Worm (Caenorhabditis elegans): ENCODE measurements around the gene C53D6.10.
A peak's percentile ranks its signal among the peaks of the same experiment; 100 is the strongest.

C53D6.10 gene

DNA sequence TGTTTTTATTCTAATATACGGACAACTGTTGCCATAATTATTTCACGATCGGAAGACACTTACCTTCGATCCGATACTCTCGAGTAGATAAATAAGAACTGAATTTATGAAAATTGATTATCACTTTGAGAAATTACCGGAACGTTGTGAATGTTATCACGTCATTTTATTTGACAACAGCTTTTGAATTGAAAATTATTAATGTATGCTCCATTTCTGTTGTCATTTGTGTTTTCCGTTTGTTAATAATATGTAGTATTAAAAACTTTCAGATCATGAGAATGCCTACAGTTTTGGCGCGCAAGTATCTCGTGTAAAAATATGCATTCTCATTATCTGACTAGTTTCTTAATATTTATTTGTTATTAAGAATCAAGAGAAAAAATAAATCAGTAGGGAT, at the start of gene C53D6.10:
TSS of gene C53D6.10 (minus strand) at position 101 of the 400 bp plus-strand sequence.
- TF ChIP-seq cnd-1 (tag; optimal IDR thresholded peaks at IDR 0.05) = no peak
- TF ChIP-seq nhr-28 (tag; optimal IDR thresholded peaks at IDR 0.05) = no peak
- TF ChIP-seq nhr-12 (tag; optimal IDR thresholded peaks at IDR 0.05) = no peak
- no peak for TF ChIP-seq hlh-1 (tag; optimal IDR thresholded peaks at IDR 0.05)
- TF ChIP-seq unc-120 (tag; optimal IDR thresholded peaks at IDR 0.05; ENCODE audit: poor library complexity, severe bottlenecking) = no peak
- no peak for TF ChIP-seq mab-5 (tag; optimal IDR thresholded peaks at IDR 0.05)
- TF ChIP-seq lin-13 (tag; optimal IDR thresholded peaks at IDR 0.05) = no peak
- no peak for TF ChIP-seq blmp-1 (tag; optimal IDR thresholded peaks at IDR 0.05)
- no peak for TF ChIP-seq flh-1 (GFP tag; optimal IDR thresholded peaks at IDR 0.05)
- no peak for TF ChIP-seq ceh-43 (GFP tag; optimal IDR thresholded peaks at IDR 0.05)
- TF ChIP-seq mep-1 (tag; optimal IDR thresholded peaks at IDR 0.05) = no peak
- no peak for TF ChIP-seq elt-1 (tag; optimal IDR thresholded peaks at IDR 0.05; ENCODE audit: borderline replicate concordance, insufficient read depth)
- TF ChIP-seq sem-2 (GFP tag; optimal IDR thresholded peaks at IDR 0.05) = no peak
- no peak for TF ChIP-seq lsy-2 (tag; optimal IDR thresholded peaks at IDR 0.05)
- TF ChIP-seq M03D4.4 (tag; optimal IDR thresholded peaks at IDR 0.05) = no peak
- TF ChIP-seq snpc-4 (tag; optimal IDR thresholded peaks at IDR 0.05) = no peak

DNA sequence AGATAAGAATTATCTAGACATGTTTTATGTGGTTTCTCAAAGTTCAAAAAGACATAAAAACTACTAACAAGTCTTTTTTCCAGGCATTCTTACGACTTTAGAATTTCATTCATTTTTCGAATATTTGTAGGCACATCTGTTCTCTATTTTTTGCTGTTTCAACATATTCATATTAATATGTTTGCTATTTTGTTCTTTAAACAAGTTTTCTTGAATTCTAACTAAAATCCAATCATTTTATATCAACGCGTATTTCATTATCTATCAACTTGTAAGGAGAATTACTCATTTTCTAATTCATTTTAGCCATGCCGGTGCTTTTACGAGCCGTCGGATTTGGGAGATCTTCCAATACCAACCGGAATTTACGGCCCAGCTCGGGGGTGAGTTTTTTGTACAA, 47.8 kb upstream of the C53D6.10 start, which contains the start of gene twk-8:
TSS of gene twk-8 (plus strand) at position 301 of the 400 bp plus-strand sequence.
- TF ChIP-seq lin-32 (GFP tag; optimal IDR thresholded peaks at IDR 0.05) = no peak
- no peak for TF ChIP-seq ceh-43 (GFP tag; optimal IDR thresholded peaks at IDR 0.05)
- TF ChIP-seq pha-4 (tag; optimal IDR thresholded peaks at IDR 0.05) = no peak
- TF ChIP-seq nhr-237 (tag; optimal IDR thresholded peaks at IDR 0.05) = no peak
- TF ChIP-seq elt-3 (tag; optimal IDR thresholded peaks at IDR 0.05) = no peak
- no peak for TF ChIP-seq unc-62 (GFP tag; optimal IDR thresholded peaks at IDR 0.05)
- no peak for TF ChIP-seq nhr-28 (tag; optimal IDR thresholded peaks at IDR 0.05)

DNA sequence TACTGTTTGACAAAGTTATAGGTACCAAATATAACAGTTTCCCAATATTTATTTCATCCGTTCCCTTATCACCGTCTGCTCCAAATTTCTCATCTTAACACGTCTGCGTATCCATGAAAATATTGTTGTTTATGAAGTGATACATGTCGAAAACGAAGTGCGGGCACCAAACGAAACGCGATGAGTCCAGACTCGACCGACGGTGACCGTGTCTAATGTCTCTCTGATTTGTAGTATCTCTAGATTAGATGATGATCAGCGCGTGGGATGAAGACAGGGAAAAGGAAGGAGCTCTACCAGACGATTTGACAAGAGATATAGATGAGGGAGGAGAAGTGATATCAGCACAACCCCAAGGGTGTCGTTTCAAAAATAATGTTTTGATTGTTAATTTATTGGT, 46.0 kb upstream of the C53D6.10 start:
- TF ChIP-seq ceh-83 (GFP tag; optimal IDR thresholded peaks at IDR 0.05) = no peak
- TF ChIP-seq mls-2 (tag; optimal IDR thresholded peaks at IDR 0.05) = no peak
- TF ChIP-seq elt-3 (tag; optimal IDR thresholded peaks at IDR 0.05) = no peak
- TF ChIP-seq nhr-237 (tag; optimal IDR thresholded peaks at IDR 0.05) = no peak
- no peak for TF ChIP-seq nhr-76 (tag; optimal IDR thresholded peaks at IDR 0.05)
- no peak for TF ChIP-seq drap-1 (GFP tag; optimal IDR thresholded peaks at IDR 0.05)
- TF ChIP-seq ces-1 (GFP tag; optimal IDR thresholded peaks at IDR 0.05) = no peak
- TF ChIP-seq sem-2 (GFP tag; optimal IDR thresholded peaks at IDR 0.05) = no peak
- TF ChIP-seq hlh-1 (tag; optimal IDR thresholded peaks at IDR 0.05) = peak; percentile 25
- TF ChIP-seq ham-2 (GFP tag; optimal IDR thresholded peaks at IDR 0.05) = no peak
- no peak for TF ChIP-seq lin-32 (GFP tag; optimal IDR thresholded peaks at IDR 0.05)
- no peak for TF ChIP-seq nhr-2 (tag; optimal IDR thresholded peaks at IDR 0.05)
- TF ChIP-seq unc-120 (tag; optimal IDR thresholded peaks at IDR 0.05; ENCODE audit: poor library complexity, severe bottlenecking) = peak; percentile 83
- no peak for TF ChIP-seq blmp-1 (tag; optimal IDR thresholded peaks at IDR 0.05)
- TF ChIP-seq cnd-1 (tag; optimal IDR thresholded peaks at IDR 0.05) = no peak
- no peak for TF ChIP-seq lsy-2 (tag; optimal IDR thresholded peaks at IDR 0.05)
- peak; percentile 33 for TF ChIP-seq unc-62 (GFP tag; optimal IDR thresholded peaks at IDR 0.05)
- no peak for TF ChIP-seq snpc-4 (tag; optimal IDR thresholded peaks at IDR 0.05)
- TF ChIP-seq mep-1 (tag; optimal IDR thresholded peaks at IDR 0.05) = no peak
- no peak for TF ChIP-seq M03D4.4 (tag; optimal IDR thresholded peaks at IDR 0.05)

DNA sequence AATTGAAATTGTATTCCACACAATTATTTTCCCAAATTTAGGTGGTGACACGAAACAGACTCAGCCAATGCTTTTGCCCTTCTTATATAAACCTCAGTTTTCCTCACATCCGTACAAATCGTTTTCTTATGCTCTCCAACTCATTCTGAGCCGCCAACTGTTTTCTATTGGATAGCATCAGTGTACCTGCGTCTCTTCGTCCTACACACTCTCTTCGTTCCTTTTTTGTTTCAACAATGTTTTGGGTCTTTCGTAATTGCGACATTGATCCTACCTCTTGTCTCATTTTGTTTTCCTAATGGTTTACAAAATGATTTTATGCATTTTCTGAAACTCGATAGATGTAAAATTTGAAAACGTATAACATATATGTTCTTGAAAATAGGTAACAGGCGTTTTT, 45.1 kb upstream of the C53D6.10 start:
- TF ChIP-seq hlh-1 (tag; optimal IDR thresholded peaks at IDR 0.05) (peak; percentile 79), drap-1 (GFP tag; optimal IDR thresholded peaks at IDR 0.05) (no peak)

DNA sequence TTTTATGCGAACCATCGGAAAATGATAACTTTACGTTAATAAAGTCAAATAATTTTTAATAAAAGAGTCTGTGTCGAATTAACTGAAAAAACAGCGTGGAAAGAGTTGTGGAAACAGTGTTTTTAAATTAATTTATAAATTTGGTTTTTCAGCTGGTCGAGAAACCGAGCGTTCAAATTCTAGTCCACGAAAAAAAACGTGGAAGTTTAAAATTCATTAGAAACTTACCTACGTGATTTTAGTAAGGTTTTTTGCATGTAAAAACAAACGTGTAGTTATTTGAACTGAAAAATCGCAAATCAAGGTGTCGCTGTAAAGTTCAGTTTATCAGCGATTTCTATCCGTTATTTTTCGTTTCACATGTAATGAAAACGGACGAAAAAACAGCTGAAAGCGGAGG, 44.2 kb upstream of the C53D6.10 start, which contains the start of gene mans-4:
TSS of gene mans-4 (minus strand) at position 101 of the 400 bp plus-strand sequence.
- TF ChIP-seq bed-3 (GFP tag; optimal IDR thresholded peaks at IDR 0.05) (no peak), pha-4 (tag; optimal IDR thresholded peaks at IDR 0.05) (no peak), hlh-1 (tag; optimal IDR thresholded peaks at IDR 0.05) (no peak), zip-8 (tag; optimal IDR thresholded peaks at IDR 0.05) (no peak), nhr-12 (tag; optimal IDR thresholded peaks at IDR 0.05) (no peak), elt-3 (tag; optimal IDR thresholded peaks at IDR 0.05) (no peak), lsy-2 (tag; optimal IDR thresholded peaks at IDR 0.05) (no peak), ham-2 (GFP tag; optimal IDR thresholded peaks at IDR 0.05) (no peak), flh-1 (GFP tag; optimal IDR thresholded peaks at IDR 0.05) (no peak), ceh-43 (GFP tag; optimal IDR thresholded peaks at IDR 0.05) (no peak), sptf-1 (tag; optimal IDR thresholded peaks at IDR 0.05) (no peak), blmp-1 (tag; optimal IDR thresholded peaks at IDR 0.05) (no peak), tbx-8 (GFP tag; optimal IDR thresholded peaks at IDR 0.05) (no peak), mep-1 (tag; optimal IDR thresholded peaks at IDR 0.05) (no peak), ceh-83 (GFP tag; optimal IDR thresholded peaks at IDR 0.05) (no peak), sem-2 (GFP tag; optimal IDR thresholded peaks at IDR 0.05) (no peak), cnd-1 (tag; optimal IDR thresholded peaks at IDR 0.05) (no peak), unc-62 (GFP tag; optimal IDR thresholded peaks at IDR 0.05) (no peak), ceh-39 (tag; optimal IDR thresholded peaks at IDR 0.05) (no peak), snpc-4 (tag; optimal IDR thresholded peaks at IDR 0.05) (no peak)

Data from whole organism, mixed stage, embryonic.